Worm (Caenorhabditis elegans): ENCODE data around the gene D1086.2.

Gene D1086.2

ce11 chrV:14092403-14092802, 6.1 kb downstream of the D1086.2 start, which contains the start of gene D1086.3 (continued):
- no peak for TF ChIP-seq zip-11 (GFP tag; IDR thresholded peaks at IDR 0.05)
- peak; percentile 73; the same call in 1 of the 2 replicates for TF ChIP-seq snpc-1.2 (GFP tag; IDR thresholded peaks at IDR 0.05)
- TF ChIP-seq hmg-1.1 (GFP tag; IDR thresholded peaks at IDR 0.05): 0 out of 2 replicates have a peak, but pooled peaks have one; percentile 23
- no peak for TF ChIP-seq set-16 (GFP tag; IDR thresholded peaks at IDR 0.05)
- no peak for TF ChIP-seq dve-1 (tag; optimal IDR thresholded peaks at IDR 0.05; ENCODE audit: insufficient read depth)
- 0 out of 2 replicates have a peak, but pooled peaks have one; percentile 20 for TF ChIP-seq php-3 (GFP tag; IDR thresholded peaks at IDR 0.05)
- peak; percentile 62 for TF ChIP-seq F10B5.3 (tag; optimal IDR thresholded peaks at IDR 0.05)
- no peak for TF ChIP-seq F26F4.8 (GFP tag; conservative IDR thresholded peaks at IDR 0.05)
- TF ChIP-seq hlh-30 (tag; optimal IDR thresholded peaks at IDR 0.05; ENCODE audit: insufficient read depth): peak; percentile 38
- TF ChIP-seq pqm-1 (tag; optimal IDR thresholded peaks at IDR 0.05): no peak
- no peak for TF ChIP-seq hif-1 (tag; optimal IDR thresholded peaks at IDR 0.05)
- TF ChIP-seq unc-39 (tag; optimal IDR thresholded peaks at IDR 0.05): no peak
- TF ChIP-seq pha-4 (GFP tag; IDR thresholded peaks at IDR 0.05): 0 out of 2 replicates have a peak, but pooled peaks have one; percentile 39
- TF ChIP-seq pha-4 (tag; optimal IDR thresholded peaks at IDR 0.05): no peak
- peak; percentile 14 for TF ChIP-seq duxl-1 (tag; optimal IDR thresholded peaks at IDR 0.05; ENCODE audit: poor library complexity)
- no peak for TF ChIP-seq F44E2.7 (GFP tag; IDR thresholded peaks at IDR 0.05)
- no peak for TF ChIP-seq dmd-9 (GFP tag; IDR thresholded peaks at IDR 0.05)
- no peak for TF ChIP-seq nhr-237 (tag; optimal IDR thresholded peaks at IDR 0.05)
- TF ChIP-seq mdt-29 (GFP tag; IDR thresholded peaks at IDR 0.05): no peak
- no peak for TF ChIP-seq vab-7 (GFP tag; IDR thresholded peaks at IDR 0.05)
- no peak for TF ChIP-seq mxl-2 (GFP tag; conservative IDR thresholded peaks at IDR 0.05)
- no peak for TF ChIP-seq lin-39 (tag; optimal IDR thresholded peaks at IDR 0.05)
- TF ChIP-seq unc-62 (GFP tag; optimal IDR thresholded peaks at IDR 0.05 in 1 of 2): no peak
- no peak for TF ChIP-seq unc-62 (tag; optimal IDR thresholded peaks at IDR 0.05)
- peak; percentile 85 for TF ChIP-seq F49E8.2 (tag; optimal IDR thresholded peaks at IDR 0.05; ENCODE audit: borderline replicate concordance)
- TF ChIP-seq skn-1 (tag; optimal IDR thresholded peaks at IDR 0.05): no peak
- peak; percentile 56; the same call in 1 of the 2 replicates for TF ChIP-seq Y48G9A.11 (GFP tag; IDR thresholded peaks at IDR 0.05)
- peak in 1 of 2 experiments; percentile 37 for TF ChIP-seq lsy-2 (tag; optimal IDR thresholded peaks at IDR 0.05)
- TF ChIP-seq dpl-1 (GFP tag; optimal IDR thresholded peaks at IDR 0.05): no peak
- TF ChIP-seq T20F7.1 (GFP tag; optimal IDR thresholded peaks at IDR 0.05): no peak
- no peak for TF ChIP-seq lir-3 (tag; optimal IDR thresholded peaks at IDR 0.05)
- TF ChIP-seq snpc-4 (tag; optimal IDR thresholded peaks at IDR 0.05): peak; percentile 88

ce11 chrV:14090309-14090967, 8.0 kb downstream of the D1086.2 start, which contains the start of the genes D1086.5 and him-5:
Gene D1086.5, minus strand, starts transcription at chrV:14090359.
Gene him-5, plus strand, starts transcription at chrV:14090426.
- TF ChIP-seq unc-62 (GFP tag; optimal IDR thresholded peaks at IDR 0.05 in 1 of 2): peak in 1 of 2 experiments; percentile 57
- TF ChIP-seq unc-62 (tag; optimal IDR thresholded peaks at IDR 0.05): no peak
- no peak for TF ChIP-seq lir-3 (tag; optimal IDR thresholded peaks at IDR 0.05)

- TF ChIP-seq zip-11 (GFP tag; IDR thresholded peaks at IDR 0.05) (no peak), egl-43 (GFP tag; IDR thresholded peaks at IDR 0.05) (no peak), pqm-1 (tag; optimal IDR thresholded peaks at IDR 0.05) (no peak), arid-1 (GFP tag; conservative IDR thresholded peaks at IDR 0.05) (no peak), nhr-11 (tag; optimal IDR thresholded peaks at IDR 0.05) (no peak), Y75B8A.6 (GFP tag; IDR thresholded peaks at IDR 0.05) (no peak), hlh-11 (tag; optimal IDR thresholded peaks at IDR 0.05) (no peak)
Measured at ce11 chrV:14088051-14088450, 10.4 kb downstream of the D1086.2 start, which contains the start of gene D1086.19. Gene D1086.19, plus strand, starts transcription at chrV:14088351.

All from whole organism, L4 larva.